Worm (Caenorhabditis elegans) whole organism, L4 larva: ENCODE data around the gene ltah-1.1.

Experiments
- Y105C5A.15 ChIP-seq: fragments of 200-800 bp; sonication (Bioruptor generic); IDR thresholded peaks from 2 replicates; pipeline ENCODE4 v1.3.6; 2022; ENCODE audit warnings: missing genetic modification characterization, missing compliant biosample characterization
- Y75B8A.6 ChIP-seq: fragments of 200-800 bp; sonication (Bioruptor generic); IDR thresholded peaks from 2 replicates; pipeline ENCODE4 v1.3.6; 2022; ENCODE audit warnings: missing genetic modification reagents, missing genetic modification characterization, missing compliant biosample characterization
- ama-1 ChIP-seq: fragments of 150-350 bp; optimal IDR thresholded peaks from 2 replicates; lab custom pipeline; 2014; ENCODE audit warnings: inconsistent platforms, mixed read lengths
- lin-39 ChIP-seq: fragments of 150-350 bp; optimal IDR thresholded peaks from 2 replicates; lab custom pipeline; 2014; ENCODE audit warnings: missing biosample characterization, missing genetic modification reagents, missing genetic modification characterization
- pha-4 ChIP-seq, 2 experiments: fragments of 150-350 bp in 1 of 2; fragments of 200-800 bp in 1 of 2; sonication (Bioruptor generic) in 1 of 2; IDR thresholded peaks in 1 of 2; optimal IDR thresholded peaks in 1 of 2; 2 replicates each; pipeline versions ENCODE4 v1.3.6 to Lab custom; 2014 to 2022; ENCODE audit warnings: missing genetic modification characterization in 2 of 2, missing genetic modification reagents in 2 of 2, missing biosample characterization in 1 of 2, missing compliant biosample characterization in 1 of 2
- skn-1 ChIP-seq: fragments of 150-350 bp; optimal IDR thresholded peaks from 2 replicates; lab custom pipeline; 2014; ENCODE audit warnings: missing biosample characterization, missing genetic modification characterization
- unc-39 ChIP-seq: sonication (generic microtip); optimal IDR thresholded peaks from 2 replicates; lab custom pipeline; 2017; ENCODE audit warnings: missing biosample characterization, missing genetic modification characterization

ce11 chrIV:12311597-12311996 lies 32.2 kb downstream of the ltah-1.1 start, which contains the start of gene oac-58:
- TF ChIP-seq pha-4 (GFP tag; IDR thresholded peaks at IDR 0.05; lab: Robert Waterston, UW) (no peak), pha-4 (tag; optimal IDR thresholded peaks at IDR 0.05; lab: Kevin White, UChicago) (no peak), skn-1 (no peak), Y75B8A.6 (GFP tag; lab: Robert Waterston, UW) (no peak), Y105C5A.15 (GFP tag; lab: Robert Waterston, UW) (no peak), unc-39 (tag; lab: Kevin White, UChicago) (no peak), lin-39 (tag; lab: Kevin White, UChicago) (no peak), ama-1 (lab: Kevin White, UChicago) (no peak)
